Worm (Caenorhabditis elegans) whole organism, L3 larva: Measurements from ENCODE around the gene hlh-8.
A peak's percentile ranks its signal among the peaks of the same experiment; 100 is the strongest.

Experiments used
- R02D3.7 ChIP-seq: fragments of 150-350 bp; optimal IDR thresholded peaks from 2 replicates; lab custom pipeline; 2014; ENCODE audit warnings: missing biosample characterization, missing genetic modification characterization
- ZK546.5 ChIP-seq: sonication (generic microtip); optimal IDR thresholded peaks from 2 replicates; lab custom pipeline; 2017; ENCODE audit warnings: missing biosample characterization, missing genetic modification characterization
- ama-1 ChIP-seq: fragments of 150-350 bp; optimal IDR thresholded peaks from 2 replicates; lab custom pipeline; 2018
- ceh-16 ChIP-seq: sonication (generic microtip); optimal IDR thresholded peaks from 2 replicates; lab custom pipeline; 2017; ENCODE audit warnings: missing biosample characterization, missing genetic modification characterization
- ceh-28 ChIP-seq: fragments of 150-350 bp; optimal IDR thresholded peaks from 2 replicates; lab custom pipeline; 2014; ENCODE audit warnings: missing biosample characterization, missing genetic modification reagents, missing genetic modification characterization
- ceh-82 ChIP-seq: fragments of 150-350 bp; optimal IDR thresholded peaks from 2 replicates; lab custom pipeline; 2014; ENCODE audit warnings: missing biosample characterization, missing genetic modification characterization
- ceh-9 ChIP-seq: sonication (generic microtip); optimal IDR thresholded peaks from 2 replicates; lab custom pipeline; 2018; ENCODE audit warnings: missing biosample characterization, missing genetic modification characterization
- egl-27 ChIP-seq: sonication (generic microtip); optimal IDR thresholded peaks from 4 replicates; lab custom pipeline; 2017; ENCODE audit warnings: missing biosample characterization, missing genetic modification reagents, missing genetic modification characterization
- egl-5 ChIP-seq: fragments of 150-350 bp; optimal IDR thresholded peaks from 2 replicates; lab custom pipeline; 2017; ENCODE audit warnings: missing biosample characterization, missing genetic modification reagents, missing genetic modification characterization, inconsistent platforms
- elt-1 ChIP-seq: fragments of 150-350 bp; optimal IDR thresholded peaks from 2 replicates; lab custom pipeline; 2014; ENCODE audit warnings: missing biosample characterization, missing genetic modification characterization
- elt-2 ChIP-seq: sonication (generic microtip); optimal IDR thresholded peaks from 2 replicates; lab custom pipeline; 2016; ENCODE audit warnings: missing genetic modification reagents, mild to moderate bottlenecking, missing genetic modification characterization, missing compliant biosample characterization
- elt-3 ChIP-seq, 3 experiments: fragments of 150-350 bp in 1 of 3; sonication (generic microtip) in 2 of 3; optimal IDR thresholded peaks; 2 replicates in 2 of 3; 4 replicates in 1 of 3; lab custom pipeline; 2014 to 2017; ENCODE audit warnings: missing biosample characterization in 3 of 3, missing genetic modification characterization in 3 of 3
- eor-1 ChIP-seq, 2 experiments: fragments of 150-350 bp; optimal IDR thresholded peaks; 2 replicates each; lab custom pipeline; 2014 to 2018; ENCODE audit warnings: missing biosample characterization in 2 of 2, missing genetic modification characterization in 2 of 2
- fkh-2 ChIP-seq: fragments of 150-350 bp; optimal IDR thresholded peaks from 2 replicates; lab custom pipeline; 2014; ENCODE audit warnings: missing biosample characterization, missing genetic modification reagents, missing genetic modification characterization
- fos-1 ChIP-seq: fragments of 150-350 bp; optimal IDR thresholded peaks from 2 replicates; lab custom pipeline; 2014; ENCODE audit warnings: missing biosample characterization, missing genetic modification characterization
- hmg-11 ChIP-seq: sonication (generic microtip); optimal IDR thresholded peaks from 2 replicates; lab custom pipeline; 2016; ENCODE audit warnings: missing genetic modification characterization, missing compliant biosample characterization
- jun-1 ChIP-seq: fragments of 150-350 bp; optimal IDR thresholded peaks from 2 replicates; lab custom pipeline; 2014; ENCODE audit warnings: missing biosample characterization, missing genetic modification reagents, missing genetic modification characterization
- lsy-12 ChIP-seq: sonication (generic microtip); optimal IDR thresholded peaks from 2 replicates; lab custom pipeline; 2016; ENCODE audit warnings: mild to moderate bottlenecking, missing genetic modification characterization, missing compliant biosample characterization
- mdl-1 ChIP-seq: fragments of 150-350 bp; optimal IDR thresholded peaks from 2 replicates; lab custom pipeline; 2014; ENCODE audit warnings: missing biosample characterization, missing genetic modification characterization
- nfya-1 ChIP-seq: sonication (generic microtip); optimal IDR thresholded peaks from 2 replicates; lab custom pipeline; 2017; ENCODE audit warnings: missing genetic modification characterization, mild to moderate bottlenecking, missing compliant biosample characterization, antibody characterized with exemption, moderate library complexity; ENCODE audit not compliant: insufficient read depth
- nhr-11 ChIP-seq: fragments of 150-350 bp; optimal IDR thresholded peaks from 2 replicates; lab custom pipeline; 2014; ENCODE audit warnings: missing biosample characterization, missing genetic modification characterization
- nhr-12 ChIP-seq: fragments of 150-350 bp; optimal IDR thresholded peaks from 2 replicates; lab custom pipeline; 2014; ENCODE audit warnings: missing biosample characterization, missing genetic modification characterization
- nhr-23 ChIP-seq: fragments of 150-350 bp; optimal IDR thresholded peaks from 2 replicates; lab custom pipeline; 2014; ENCODE audit warnings: missing biosample characterization, missing genetic modification reagents, missing genetic modification characterization
- nhr-25 ChIP-seq: sonication (generic microtip); optimal IDR thresholded peaks from 2 replicates; lab custom pipeline; 2017; ENCODE audit warnings: missing biosample characterization, missing genetic modification characterization
- nhr-43 ChIP-seq: sonication (generic microtip); optimal IDR thresholded peaks from 2 replicates; lab custom pipeline; 2016; ENCODE audit warnings: mild to moderate bottlenecking, missing genetic modification characterization, missing compliant biosample characterization; ENCODE audit not compliant: poor library complexity, severe bottlenecking
- nhr-76 ChIP-seq: fragments of 150-350 bp; sonication (generic microtip); optimal IDR thresholded peaks from 5 replicates; lab custom pipeline; 2014; ENCODE audit warnings: missing biosample characterization, missing genetic modification characterization
- nhr-77 ChIP-seq: fragments of 150-350 bp; optimal IDR thresholded peaks from 2 replicates; lab custom pipeline; 2014; ENCODE audit warnings: missing biosample characterization, missing genetic modification characterization
- pha-4 ChIP-seq: fragments of 150-350 bp; optimal IDR thresholded peaks from 2 replicates; lab custom pipeline; 2014; ENCODE audit warnings: missing biosample characterization, missing genetic modification reagents, missing genetic modification characterization
- pqm-1 ChIP-seq: fragments of 150-350 bp; optimal IDR thresholded peaks from 2 replicates; lab custom pipeline; 2017; ENCODE audit warnings: missing biosample characterization, missing genetic modification characterization, inconsistent platforms
- skn-1 ChIP-seq: fragments of 150-350 bp; optimal IDR thresholded peaks from 2 replicates; lab custom pipeline; 2014; ENCODE audit warnings: missing biosample characterization, missing genetic modification characterization
- snpc-4 ChIP-seq: fragments of 150-350 bp; optimal IDR thresholded peaks from 2 replicates; lab custom pipeline; 2014; ENCODE audit warnings: missing biosample characterization, missing genetic modification characterization
- unc-39 ChIP-seq: sonication (generic microtip); optimal IDR thresholded peaks from 4 replicates; lab custom pipeline; 2017; ENCODE audit warnings: missing biosample characterization, missing genetic modification characterization
- unc-62 ChIP-seq: fragments of 150-350 bp; sonication (generic microtip); optimal IDR thresholded peaks from 4 replicates; lab custom pipeline; 2014; ENCODE audit warnings: missing biosample characterization, missing genetic modification reagents, missing genetic modification characterization
- ztf-4 ChIP-seq: fragments of 150-350 bp; optimal IDR thresholded peaks from 2 replicates; lab custom pipeline; 2014; ENCODE audit warnings: missing biosample characterization, missing genetic modification characterization

Gene hlh-8

ce11 chrX:8078899-8079298, 37.4 kb upstream of the hlh-8 start:
- TF ChIP-seq nhr-25 (tag; lab: Kevin White, UChicago): no peak
- TF ChIP-seq unc-39 (tag; lab: Kevin White, UChicago): no peak
- TF ChIP-seq elt-2 (tag; lab: Kevin White, UChicago): peak; percentile 54
- TF ChIP-seq pha-4: peak; percentile 2
- TF ChIP-seq ceh-9 (tag; lab: Kevin White, UChicago): no peak
- TF ChIP-seq pqm-1: peak; percentile 71
- TF ChIP-seq, all 47 proteins: peak for 3

- TF ChIP-seq nhr-77 (tag; lab: Kevin White, UChicago) (no peak), fkh-2 (tag; lab: Kevin White, UChicago) (no peak), fos-1 (tag; lab: Kevin White, UChicago) (no peak), pqm-1 (no peak), eor-1 (tag; optimal IDR thresholded peaks at IDR 0.05; lab: Kevin White, UChicago) (no peak), mdl-1 (tag; lab: Kevin White, UChicago) (no peak), ceh-28 (tag; lab: Kevin White, UChicago) (no peak), unc-62 (no peak)
- TF ChIP-seq, all 47 proteins: peak for 0
Measured at ce11 chrX:8082703-8083102, 33.6 kb upstream of the hlh-8 start.

ce11 chrX:8083330-8083729, 32.9 kb upstream of the hlh-8 start:
- TF ChIP-seq unc-39 (tag; lab: Kevin White, UChicago): no peak
- TF ChIP-seq ama-1 (lab: Kevin White, UChicago): no peak
- TF ChIP-seq elt-3 (tag; optimal IDR thresholded peaks at IDR 0.05; lab: Kevin White, UChicago): no peak
- no peak for TF ChIP-seq elt-1 (tag; lab: Kevin White, UChicago)
- TF ChIP-seq unc-62: no peak
- TF ChIP-seq snpc-4 (tag; lab: Kevin White, UChicago): no peak
- TF ChIP-seq elt-2 (tag; lab: Kevin White, UChicago): peak; percentile 26
- TF ChIP-seq eor-1 (tag; optimal IDR thresholded peaks at IDR 0.05; lab: Kevin White, UChicago): no peak

- TF ChIP-seq elt-1 (tag; lab: Kevin White, UChicago) (peak; percentile 85), mdl-1 (tag; lab: Kevin White, UChicago) (peak; percentile 88), egl-5 (tag; lab: Kevin White, UChicago) (no peak), ceh-28 (tag; lab: Kevin White, UChicago) (peak; percentile 77), pqm-1 (peak; percentile 71), snpc-4 (tag; lab: Kevin White, UChicago) (peak; percentile 12), eor-1 (tag; optimal IDR thresholded peaks at IDR 0.05; lab: Kevin White, UChicago) (no peak), R02D3.7 (tag; lab: Kevin White, UChicago) (no peak), nfya-1 (peak; percentile 43), nhr-25 (tag; lab: Kevin White, UChicago) (peak; percentile 82), elt-3 (tag; optimal IDR thresholded peaks at IDR 0.05; lab: Kevin White, UChicago) (peak in 1 of 3 experiments; percentile 62), ztf-4 (tag; lab: Kevin White, UChicago) (no peak), fkh-2 (tag; lab: Kevin White, UChicago) (no peak), ceh-9 (tag; lab: Kevin White, UChicago) (no peak), jun-1 (tag; lab: Kevin White, UChicago) (peak; percentile 53), ama-1 (lab: Kevin White, UChicago) (no peak), nhr-76 (peak; percentile 14), pha-4 (no peak), nhr-23 (tag; lab: Kevin White, UChicago) (peak; percentile 67), nhr-43 (tag; lab: Kevin White, UChicago) (peak; percentile 78), skn-1 (no peak), elt-2 (tag; lab: Kevin White, UChicago) (peak; percentile 78)
- TF ChIP-seq, all 47 proteins: peak for 13
Measured at ce11 chrX:8083919-8084318, 32.3 kb upstream of the hlh-8 start, which contains the start of gene K07E3.4. K07E3.4 (minus strand) TSS chrX:8084018.

ce11 chrX:8084669-8085068, 31.6 kb upstream of the hlh-8 start:
- TF ChIP-seq elt-1 (tag; lab: Kevin White, UChicago) (no peak), pha-4 (no peak), snpc-4 (tag; lab: Kevin White, UChicago) (no peak), skn-1 (no peak), egl-5 (tag; lab: Kevin White, UChicago) (no peak), unc-62 (no peak)
- TF ChIP-seq, all 47 proteins: peak for 0

- TF ChIP-seq ceh-28 (tag; lab: Kevin White, UChicago): no peak
- TF ChIP-seq fos-1 (tag; lab: Kevin White, UChicago): no peak
- TF ChIP-seq skn-1: no peak
- TF ChIP-seq unc-62: no peak
- TF ChIP-seq ceh-82 (tag; lab: Kevin White, UChicago): no peak
- no peak for TF ChIP-seq nhr-25 (tag; lab: Kevin White, UChicago)
- TF ChIP-seq nhr-76: no peak
- TF ChIP-seq hmg-11 (tag; lab: Kevin White, UChicago): no peak
- no peak for TF ChIP-seq ceh-16 (tag; lab: Kevin White, UChicago)
- TF ChIP-seq snpc-4 (tag; lab: Kevin White, UChicago): no peak
- TF ChIP-seq nhr-11 (tag; lab: Kevin White, UChicago): no peak
- no peak for TF ChIP-seq eor-1 (tag; optimal IDR thresholded peaks at IDR 0.05; lab: Kevin White, UChicago)
- no peak for TF ChIP-seq pha-4
- TF ChIP-seq ZK546.5 (tag; lab: Kevin White, UChicago): no peak
- TF ChIP-seq lsy-12: no peak
- no peak for TF ChIP-seq nhr-12
- no peak for TF ChIP-seq egl-27 (tag; lab: Kevin White, UChicago)
Measured at ce11 chrX:8086450-8086724, 29.9 kb upstream of the hlh-8 start, which contains the start of gene dao-3. dao-3 (minus strand) TSS chrX:8086550.
